Worm (Caenorhabditis elegans) whole organism, mixed stage, embryonic: ENCODE results near the gene clec-189.

Experiments
- bed-3 ChIP-seq: fragments of 200-800 bp; sonication (Bioruptor generic); optimal IDR thresholded peaks from 3 replicates; lab custom pipeline; 2018; ENCODE audit warnings: mild to moderate bottlenecking, missing genetic modification characterization, moderate library complexity, missing compliant biosample characterization
- nhr-28 ChIP-seq: fragments of 150-350 bp; optimal IDR thresholded peaks from 2 replicates; lab custom pipeline; 2014; ENCODE audit warnings: missing biosample characterization, missing genetic modification characterization
- nhr-76 ChIP-seq: sonication (generic microtip); optimal IDR thresholded peaks from 2 replicates; lab custom pipeline; 2017; ENCODE audit warnings: missing biosample characterization, missing genetic modification characterization
- snpc-4 ChIP-seq: fragments of 150-350 bp; optimal IDR thresholded peaks from 2 replicates; lab custom pipeline; 2014; ENCODE audit warnings: missing biosample characterization, missing genetic modification characterization
- unc-39 ChIP-seq: fragments of 150-350 bp; optimal IDR thresholded peaks from 2 replicates; lab custom pipeline; 2014; ENCODE audit warnings: missing biosample characterization, missing genetic modification characterization
- ztf-11 ChIP-seq: fragments of 150-350 bp; optimal IDR thresholded peaks from 2 replicates; lab custom pipeline; 2014; ENCODE audit warnings: missing biosample characterization, missing genetic modification characterization

DNA sequence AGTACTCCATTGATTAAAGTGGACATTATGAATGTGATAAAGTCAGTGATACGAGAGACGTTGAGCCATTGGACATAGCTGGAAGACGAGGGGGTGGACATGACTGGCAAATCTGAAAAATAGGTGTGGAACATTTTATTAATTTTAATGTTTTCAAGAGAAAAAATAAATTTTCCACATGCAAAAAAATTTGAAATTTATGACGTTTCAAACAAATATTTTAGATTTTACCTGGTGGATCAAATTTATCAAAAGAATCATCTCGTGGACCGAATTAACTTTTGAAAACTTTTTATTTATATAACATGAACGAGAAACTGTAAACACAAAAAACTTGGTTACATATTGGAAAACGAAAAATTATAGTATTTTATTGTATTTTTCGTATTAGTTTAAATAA is 26.5 kb downstream of the clec-189 start, which contains the start of gene str-78:
- TF ChIP-seq nhr-76 (tag; lab: Kevin White, UChicago): no peak
- no peak for TF ChIP-seq bed-3 (GFP tag; lab: Kevin White, UChicago)
- no peak for TF ChIP-seq nhr-28
- no peak for TF ChIP-seq ztf-11 (tag; lab: Kevin White, UChicago)
- TF ChIP-seq snpc-4 (tag; lab: Kevin White, UChicago): no peak
- no peak for TF ChIP-seq unc-39
